Worm (Caenorhabditis elegans) whole organism, mixed stage, embryonic: ENCODE results near the gene tig-2.

Experiments used
- ces-1 ChIP-seq: fragments of 150-350 bp; optimal IDR thresholded peaks from 2 replicates; lab custom pipeline; 2014; ENCODE audit warnings: missing biosample characterization, missing genetic modification reagents, missing genetic modification characterization
- elt-1 ChIP-seq: sonication (generic microtip); optimal IDR thresholded peaks from 2 replicates; lab custom pipeline; 2017; ENCODE audit warnings: missing genetic modification characterization, mild to moderate bottlenecking, missing compliant biosample characterization, antibody characterized with exemption, moderate library complexity, borderline replicate concordance; ENCODE audit not compliant: insufficient read depth
- nhr-12 ChIP-seq: fragments of 150-350 bp; optimal IDR thresholded peaks from 2 replicates; lab custom pipeline; 2014; ENCODE audit warnings: missing biosample characterization, missing genetic modification characterization
- nhr-237 ChIP-seq: fragments of 150-350 bp; optimal IDR thresholded peaks from 2 replicates; lab custom pipeline; 2014; ENCODE audit warnings: missing biosample characterization, missing genetic modification characterization
- ztf-11 ChIP-seq: fragments of 150-350 bp; optimal IDR thresholded peaks from 2 replicates; lab custom pipeline; 2014; ENCODE audit warnings: missing biosample characterization, missing genetic modification characterization

DNA sequence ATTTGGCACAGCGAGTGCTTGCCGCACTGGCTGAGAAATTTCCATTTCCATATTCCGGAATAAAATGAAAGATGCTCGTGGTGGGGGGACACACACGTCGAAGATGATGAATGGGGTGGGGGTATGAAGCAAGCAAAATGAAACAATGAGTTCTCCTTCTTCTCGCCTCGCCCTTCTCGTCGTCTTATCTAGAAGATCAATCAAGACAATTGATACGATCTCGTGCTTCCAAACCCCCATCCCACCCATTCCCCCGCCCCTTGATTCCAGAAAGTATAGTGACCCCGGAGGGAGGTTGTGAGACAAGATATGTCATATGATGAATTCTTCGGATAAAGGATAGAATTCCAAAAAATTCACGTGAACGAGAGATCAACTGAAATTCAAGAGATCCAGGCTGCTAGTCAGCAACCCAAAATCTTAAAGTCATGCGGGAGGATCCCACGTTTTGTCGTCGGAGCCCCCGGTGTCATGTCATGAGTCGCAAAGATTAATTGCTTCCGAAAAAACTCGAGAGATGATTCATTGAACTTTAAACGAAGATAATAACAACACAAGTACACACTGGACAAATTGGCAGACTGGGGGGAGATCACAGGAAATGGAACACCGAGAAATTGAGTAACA lies 35.4 kb downstream of the tig-2 start:
- TF ChIP-seq elt-1 (tag; lab: Kevin White, UChicago), result peak; percentile 92
- no peak for TF ChIP-seq ces-1
- TF ChIP-seq nhr-237 (tag; lab: Kevin White, UChicago), result no peak
- TF ChIP-seq nhr-12 (tag; lab: Kevin White, UChicago), result no peak
- no peak for TF ChIP-seq ztf-11 (tag; lab: Kevin White, UChicago)
